Fruit fly (Drosophila melanogaster) S2 (cell line): Measurements from ENCODE around the gene CG34456.

ENCODE experiments used
- CG8478 ChIP-seq: fragments of >200 bp; optimal IDR thresholded peaks from 2 replicates; lab custom pipeline; 2018
- CTCF ChIP-seq, 2 experiments: fragments of >200 bp; optimal IDR thresholded peaks; 2 replicates each; lab custom pipeline; 2018

- TF ChIP-seq CG8478 (lab: Kevin White, UChicago) (no peak), CTCF (optimal IDR thresholded peaks at IDR 0.05; lab: Kevin White, UChicago) (no peak)
Observed at dm6 chr3L:9410754-9411423, 49.0 kb downstream of the CG34456 start, which contains the start of the genes CG4022 and Cpsf5.
